Fruit fly (Drosophila melanogaster) whole organism, embryonic: Measurements from ENCODE around the gene mRpL14.
A peak's percentile ranks its signal among the peaks of the same experiment; 100 is the strongest.

Source experiments
- Abd-B ChIP-seq: fragments of 200-800 bp; sonication (Bioruptor generic); optimal IDR thresholded peaks from 2 replicates; lab custom pipeline; 2018; ENCODE audit warnings: missing biosample characterization, mild to moderate bottlenecking, missing genetic modification characterization, moderate library complexity
- B-H2 ChIP-seq: fragments of 200-800 bp; sonication (Bioruptor generic); optimal IDR thresholded peaks from 2 replicates; lab custom pipeline; 2018; ENCODE audit warnings: missing biosample characterization, mild to moderate bottlenecking, missing genetic modification characterization
- CG13894 ChIP-seq: fragments of 200-800 bp; sonication (Bioruptor generic); optimal IDR thresholded peaks from 3 replicates; lab custom pipeline; 2018; ENCODE audit warnings: missing biosample characterization, mild to moderate bottlenecking, missing genetic modification characterization, moderate library complexity
- CG14860 ChIP-seq: fragments of 200-800 bp; sonication (Bioruptor generic); IDR thresholded peaks from 3 replicates; pipeline ENCODE4 v1.3.6; 2022; ENCODE audit warnings: missing biosample characterization, missing genetic modification characterization; ENCODE audit not compliant: partially characterized antibody
- CG15696 ChIP-seq: fragments of 200-800 bp; sonication (Bioruptor generic); optimal IDR thresholded peaks from 2 replicates; lab custom pipeline; 2019; ENCODE audit warnings: missing biosample characterization, mild to moderate bottlenecking, missing genetic modification characterization, moderate library complexity
- CG16863 ChIP-seq: fragments of 200-800 bp; sonication (Bioruptor generic); optimal IDR thresholded peaks from 3 replicates; lab custom pipeline; 2016; ENCODE audit warnings: missing biosample characterization, missing genetic modification characterization
- CG2199 ChIP-seq: fragments of 200-800 bp; sonication (Bioruptor generic); IDR thresholded peaks from 3 replicates; pipeline ENCODE4 v1.3.6; 2022; ENCODE audit warnings: missing biosample characterization, missing genetic modification characterization
- CG2889 ChIP-seq: fragments of 200-800 bp; sonication (Bioruptor generic); IDR thresholded peaks from 3 replicates; pipeline ENCODE4 v1.3.6; 2022; ENCODE audit warnings: missing biosample characterization, missing genetic modification characterization
- CG30403 ChIP-seq: fragments of 200-800 bp; sonication (Bioruptor generic); optimal IDR thresholded peaks from 3 replicates; lab custom pipeline; 2016; ENCODE audit warnings: missing biosample characterization, missing genetic modification characterization
- CG34376 ChIP-seq: fragments of 200-800 bp; sonication (Bioruptor generic); optimal IDR thresholded peaks from 2 replicates; lab custom pipeline; 2018; ENCODE audit warnings: missing biosample characterization, mild to moderate bottlenecking, missing genetic modification characterization
- CG3847 ChIP-seq: fragments of 200-800 bp; sonication (Bioruptor generic); IDR thresholded peaks from 2 replicates; pipeline ENCODE4 v1.3.6; 2022; ENCODE audit warnings: missing biosample characterization, missing genetic modification characterization
- CG3995 ChIP-seq: fragments of 200-800 bp; sonication (Bioruptor generic); optimal IDR thresholded peaks from 3 replicates; lab custom pipeline; 2016; ENCODE audit warnings: missing biosample characterization, missing genetic modification characterization
- CG6272 ChIP-seq: fragments of 200-800 bp; sonication (Bioruptor generic); IDR thresholded peaks from 2 replicates; pipeline ENCODE4 v1.3.6; 2022; ENCODE audit warnings: missing biosample characterization, missing genetic modification characterization
- CG6791 ChIP-seq: fragments of 200-800 bp; sonication (Bioruptor generic); IDR thresholded peaks from 3 replicates; pipeline ENCODE4 v1.3.6; 2022; ENCODE audit warnings: missing biosample characterization, missing genetic modification characterization; ENCODE audit not compliant: partially characterized antibody
- Chrac-16 ChIP-seq: fragments of 200-800 bp; sonication (Bioruptor generic); optimal IDR thresholded peaks from 3 replicates; lab custom pipeline; 2016; ENCODE audit warnings: missing biosample characterization, missing genetic modification characterization
- CoRest ChIP-seq: fragments of 200-800 bp; sonication (Bioruptor generic); optimal IDR thresholded peaks from 3 replicates; lab custom pipeline; 2018; ENCODE audit warnings: missing biosample characterization, mild to moderate bottlenecking, missing genetic modification characterization, moderate library complexity
- Dll ChIP-seq: fragments of 200-800 bp; sonication (Bioruptor generic); IDR thresholded peaks from 4 replicates; pipeline ENCODE4 v1.3.6; 2022; ENCODE audit warnings: missing biosample characterization, missing genetic modification characterization; ENCODE audit not compliant: partially characterized antibody
- Dref ChIP-seq: fragments of 200-800 bp; sonication (Bioruptor generic); IDR thresholded peaks from 2 replicates; pipeline ENCODE4 v1.3.6; 2022; ENCODE audit warnings: missing biosample characterization, missing genetic modification characterization
- E2f2 ChIP-seq: fragments of 200-800 bp; sonication (Bioruptor generic); IDR thresholded peaks from 2 replicates; pipeline ENCODE4 v1.3.6; 2022; ENCODE audit warnings: missing biosample characterization, missing genetic modification characterization
- Fer3 ChIP-seq: fragments of 200-800 bp; sonication (Bioruptor generic); optimal IDR thresholded peaks from 2 replicates; lab custom pipeline; 2018; ENCODE audit warnings: missing biosample characterization, mild to moderate bottlenecking, missing genetic modification characterization, moderate library complexity
- HLH4C ChIP-seq: fragments of 200-800 bp; sonication (Bioruptor generic); IDR thresholded peaks from 3 replicates; pipeline ENCODE4 v1.3.6; 2022; ENCODE audit warnings: missing biosample characterization, missing genetic modification characterization; ENCODE audit not compliant: partially characterized antibody
- HmgZ ChIP-seq: fragments of 200-800 bp; sonication (Bioruptor generic); optimal IDR thresholded peaks from 2 replicates; lab custom pipeline; 2018; ENCODE audit warnings: missing biosample characterization, mild to moderate bottlenecking, missing genetic modification characterization
- Jarid2 ChIP-seq: fragments of 200-800 bp; sonication (Bioruptor generic); optimal IDR thresholded peaks from 3 replicates; lab custom pipeline; 2017; ENCODE audit warnings: mild to moderate bottlenecking, missing biosample characterization, missing genetic modification reagents, missing genetic modification characterization
- Med ChIP-seq: fragments of 200-800 bp; sonication (Bioruptor generic); peaks from one replicate; lab custom pipeline; 2016; ENCODE audit warnings: missing biosample characterization, missing genetic modification characterization, mild to moderate bottlenecking, inconsistent platforms, moderate library complexity
- NFAT ChIP-seq: fragments of 200-800 bp; sonication (Bioruptor generic); IDR thresholded peaks from 2 replicates; pipeline ENCODE4 v1.3.6; 2022; ENCODE audit warnings: missing biosample characterization, missing genetic modification characterization
- Nf-YC ChIP-seq: fragments of 200-800 bp; optimal IDR thresholded peaks from 3 replicates; lab custom pipeline; 2019; ENCODE audit warnings: missing biosample characterization, mild to moderate bottlenecking, missing genetic modification characterization, moderate library complexity
- Rfx ChIP-seq: fragments of 200-800 bp; sonication (Bioruptor generic); IDR thresholded peaks from 2 replicates; pipeline ENCODE4 v1.3.6; 2022; ENCODE audit warnings: missing biosample characterization, missing genetic modification characterization
- Sry-δ ChIP-seq: fragments of 200-800 bp; sonication (Bioruptor generic); optimal IDR thresholded peaks from 2 replicates; lab custom pipeline; 2016; ENCODE audit warnings: missing biosample characterization, missing genetic modification characterization
- ash1 ChIP-seq: fragments of 200-800 bp; sonication (Bioruptor generic); optimal IDR thresholded peaks from 2 replicates; lab custom pipeline; 2018; ENCODE audit warnings: missing biosample characterization, mild to moderate bottlenecking, missing genetic modification characterization
- bbx ChIP-seq: fragments of 200-800 bp; sonication (Bioruptor generic); IDR thresholded peaks from 2 replicates; pipeline ENCODE4 v1.3.6; 2022; ENCODE audit warnings: missing biosample characterization, missing genetic modification characterization; ENCODE audit not compliant: partially characterized antibody
- dpn ChIP-seq, 2 experiments: fragments of 200-800 bp; sonication (Bioruptor generic); optimal IDR thresholded peaks; 3 replicates each; lab custom pipeline; 2016; ENCODE audit warnings: missing biosample characterization in 2 of 2, missing genetic modification characterization in 2 of 2
- en ChIP-seq: fragments of 200-800 bp; sonication (Bioruptor generic); optimal IDR thresholded peaks from 2 replicates; lab custom pipeline; 2016; ENCODE audit warnings: missing biosample characterization, missing genetic modification characterization
- inv ChIP-seq: fragments of 200-800 bp; sonication (Bioruptor generic); IDR thresholded peaks from 2 replicates; pipeline ENCODE4 v1.3.6; 2022; ENCODE audit warnings: missing biosample characterization, missing genetic modification characterization; ENCODE audit not compliant: partially characterized antibody
- kni ChIP-seq: fragments of 200-800 bp; sonication (Bioruptor generic); optimal IDR thresholded peaks from 3 replicates; lab custom pipeline; 2017; ENCODE audit warnings: mild to moderate bottlenecking, missing biosample characterization, missing genetic modification reagents, missing genetic modification characterization
- mirr ChIP-seq: fragments of 200-800 bp; sonication (Bioruptor generic); optimal IDR thresholded peaks from 3 replicates; lab custom pipeline; 2018; ENCODE audit warnings: missing biosample characterization, mild to moderate bottlenecking, missing genetic modification characterization
- nmo ChIP-seq: fragments of 200-800 bp; sonication (Bioruptor generic); optimal IDR thresholded peaks from 2 replicates; lab custom pipeline; 2018; ENCODE audit warnings: missing biosample characterization, mild to moderate bottlenecking, missing genetic modification characterization, moderate library complexity
- phol ChIP-seq: fragments of 200-800 bp; sonication (Bioruptor generic); optimal IDR thresholded peaks from 3 replicates; lab custom pipeline; 2018; ENCODE audit warnings: missing biosample characterization, mild to moderate bottlenecking, missing genetic modification characterization, moderate library complexity
- pita ChIP-seq: fragments of 200-800 bp; sonication (Bioruptor generic); optimal IDR thresholded peaks from 2 replicates; lab custom pipeline; 2017; ENCODE audit warnings: missing biosample characterization, mild to moderate bottlenecking, missing genetic modification characterization
- row ChIP-seq: fragments of 200-800 bp; sonication (Bioruptor generic); IDR thresholded peaks from 3 replicates; pipeline ENCODE4 v1.3.6; 2022; ENCODE audit warnings: missing biosample characterization, missing genetic modification characterization
- sc ChIP-seq, 3 experiments: fragments of >200 bp in 2 of 3; fragments of 200-800 bp in 1 of 3; sonication (Bioruptor generic) in 1 of 3; optimal IDR thresholded peaks; 2 replicates in 2 of 3; 3 replicates in 1 of 3; lab custom pipeline; 2017; ENCODE audit warnings: mild to moderate bottlenecking in 1 of 3, missing biosample characterization in 1 of 3, missing genetic modification characterization in 1 of 3, missing genetic modification reagents in 1 of 3
- sima ChIP-seq: fragments of 200-800 bp; sonication (Bioruptor generic); optimal IDR thresholded peaks from 2 replicates; lab custom pipeline; 2016; ENCODE audit warnings: missing biosample characterization, missing genetic modification characterization
- stwl ChIP-seq: fragments of 200-800 bp; sonication (Bioruptor generic); optimal IDR thresholded peaks from 3 replicates; lab custom pipeline; 2018; ENCODE audit warnings: missing biosample characterization, mild to moderate bottlenecking, missing genetic modification characterization, moderate library complexity
- sug ChIP-seq: fragments of 200-800 bp; optimal IDR thresholded peaks from 2 replicates; lab custom pipeline; 2019; ENCODE audit warnings: missing biosample characterization, mild to moderate bottlenecking, missing genetic modification characterization, moderate library complexity
- tll ChIP-seq, 2 experiments: fragments of 200-800 bp in 1 of 2; fragments of >200 bp in 1 of 2; sonication (Bioruptor generic) in 1 of 2; optimal IDR thresholded peaks; 2 replicates each; lab custom pipeline; 2017 to 2019; ENCODE audit warnings: missing biosample characterization in 2 of 2, missing genetic modification characterization in 2 of 2, mild to moderate bottlenecking in 1 of 2, moderate library complexity in 1 of 2
- tna ChIP-seq: fragments of 200-800 bp; sonication (Bioruptor generic); IDR thresholded peaks from 2 replicates; pipeline ENCODE4 v1.3.6; 2022; ENCODE audit warnings: missing biosample characterization, missing genetic modification characterization; ENCODE audit not compliant: partially characterized antibody
- vvl ChIP-seq: fragments of 200-800 bp; sonication (Bioruptor generic); IDR thresholded peaks from 2 replicates; pipeline ENCODE4 v1.3.6; 2022; ENCODE audit warnings: missing biosample characterization, missing genetic modification characterization
- zen ChIP-seq: fragments of 200-800 bp; sonication (Bioruptor generic); optimal IDR thresholded peaks from 3 replicates; lab custom pipeline; 2018; ENCODE audit warnings: missing biosample characterization, mild to moderate bottlenecking, missing genetic modification characterization, moderate library complexity

Gene mRpL14

dm6 chrX:2340009-2340733 is 4.3 kb downstream of the mRpL14 start (continued):
- TF ChIP-seq kni (peak; percentile 51), CG2889 (GFP tag; lab: Robert Waterston, UW) (no peak), Med (GFP tag; lab: Kevin White, UChicago) (peak; percentile 78), CG30403 (GFP tag; lab: Kevin White, UChicago) (peak; percentile 16), CG6791 (peak; percentile 83), HmgZ (tag; lab: Kevin White, UChicago) (peak; percentile 79), NFAT (GFP tag; lab: Robert Waterston, UW) (no peak), dpn (GFP tag; optimal IDR thresholded peaks at IDR 0.05; lab: Kevin White, UChicago) (no peak), CG16863 (GFP tag; lab: Kevin White, UChicago) (no peak), tna (GFP tag; lab: Robert Waterston, UW) (peak; percentile 73), CG3847 (peak; percentile 40; the same call in 1 of the 2 replicates), CG6272 (GFP tag; lab: Robert Waterston, UW) (no peak), ash1 (GFP tag; lab: Kevin White, UChicago) (peak; percentile 12), sc (optimal IDR thresholded peaks at IDR 0.05; lab: Kevin White, UChicago) (no peak), sc (GFP tag; optimal IDR thresholded peaks at IDR 0.05; lab: Kevin White, UChicago) (no peak), CoRest (tag; lab: Kevin White, UChicago) (peak; percentile 44), zen (tag; lab: Kevin White, UChicago) (peak; percentile 53), B-H2 (GFP tag; lab: Kevin White, UChicago) (peak; percentile 32), tll (GFP tag; optimal IDR thresholded peaks at IDR 0.05; lab: Kevin White, UChicago) (peak in 1 of 2 experiments; percentile 57), Jarid2 (GFP tag; lab: Kevin White, UChicago) (no peak), CG3995 (GFP tag; lab: Kevin White, UChicago) (peak; percentile 50), Nf-YC (tag; lab: Kevin White, UChicago) (peak; percentile 28), vvl (peak; percentile 25; the same call in 1 of the 2 replicates), Dll (peak; percentile 66), row (GFP tag; lab: Robert Waterston, UW) (no peak), CG2199 (GFP tag; lab: Robert Waterston, UW) (peak; percentile 44; the same call in 1 of the 3 replicates), sug (tag; lab: Kevin White, UChicago) (peak; percentile 26), CG34376 (GFP tag; lab: Kevin White, UChicago) (peak; percentile 23), phol (tag; lab: Kevin White, UChicago) (peak; percentile 38), HLH4C (peak; percentile 88), sima (GFP tag; lab: Kevin White, UChicago) (no peak), inv (GFP tag; lab: Robert Waterston, UW) (peak; percentile 60; the same call in 1 of the 2 replicates), bbx (GFP tag; lab: Robert Waterston, UW) (peak; percentile 73), Abd-B (GFP tag; lab: Kevin White, UChicago) (peak; percentile 46), pita (peak; percentile 82), CG14860 (GFP tag; lab: Robert Waterston, UW) (peak; percentile 49; the same call in 1 of the 3 replicates), nmo (GFP tag; lab: Kevin White, UChicago) (peak; percentile 48), CG15696 (tag; lab: Kevin White, UChicago) (peak; percentile 6), CG13894 (tag; lab: Kevin White, UChicago) (peak; percentile 47), Chrac-16 (GFP tag; lab: Kevin White, UChicago) (no peak), Sry-δ (GFP tag; lab: Kevin White, UChicago) (peak; percentile 82), Rfx (GFP tag; lab: Robert Waterston, UW) (peak; percentile 26; the same call in 1 of the 2 replicates), mirr (GFP tag; lab: Kevin White, UChicago) (peak; percentile 36), en (GFP tag; lab: Kevin White, UChicago) (no peak), Fer3 (tag; lab: Kevin White, UChicago) (no peak), E2f2 (GFP tag; lab: Robert Waterston, UW) (peak; percentile 97), stwl (peak; percentile 38), Dref (GFP tag; lab: Robert Waterston, UW) (peak; percentile 84)
